Worm (Caenorhabditis elegans): ENCODE results near the gene F47H4.2.

F47H4.2 gene

DNA sequence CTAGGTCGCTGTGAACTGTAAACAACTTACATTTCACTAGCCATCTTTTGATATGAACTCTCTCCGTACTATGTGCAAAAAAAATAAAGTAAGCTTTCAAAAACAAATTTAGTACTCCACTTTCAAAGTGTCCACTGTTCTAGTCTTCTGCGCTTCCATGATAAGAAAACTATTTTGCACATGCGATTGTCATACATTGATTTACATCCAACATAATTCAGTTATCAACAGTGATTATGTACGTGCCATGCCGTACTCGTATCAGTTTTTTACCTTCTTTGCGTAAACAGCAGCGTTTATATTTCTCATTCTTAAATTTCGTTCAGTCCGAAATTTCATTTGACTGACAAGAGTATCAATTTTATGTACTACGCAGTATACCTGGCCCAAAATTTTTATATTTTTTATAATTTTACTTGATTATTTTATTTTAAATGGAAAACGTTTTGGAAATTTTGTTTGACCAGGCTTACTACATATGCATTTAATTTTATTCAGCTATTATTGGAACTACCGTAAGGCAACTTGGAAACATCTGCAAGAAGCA lies at the start of gene F47H4.2, which contains the start of gene fbxa-134:
Gene F47H4.2 (plus strand): TSS at position 497 of the 547 bp plus-strand sequence.
Gene fbxa-134 (minus strand): TSS at position 44 of the 547 bp plus-strand sequence.
- TF ChIP-seq F57C9.4 (tag; optimal IDR thresholded peaks at IDR 0.05) (no peak), lin-26 (GFP tag; IDR thresholded peaks at IDR 0.05) (no peak), snpc-4 (GFP tag; optimal IDR thresholded peaks at IDR 0.05) (no peak), snpc-4 (tag; optimal IDR thresholded peaks at IDR 0.05) (peak in 1 of 4 experiments; percentile 53), K12H6.12 (tag; optimal IDR thresholded peaks at IDR 0.05) (no peak), F55B11.4 (tag; optimal IDR thresholded peaks at IDR 0.05; ENCODE audit: borderline replicate concordance, insufficient read depth) (no peak), dpl-1 (GFP tag; optimal IDR thresholded peaks at IDR 0.05) (no peak), ceh-79 (tag; optimal IDR thresholded peaks at IDR 0.05) (no peak), nhr-80 (tag; optimal IDR thresholded peaks at IDR 0.05) (peak; percentile 69), T07F8.4 (tag; optimal IDR thresholded peaks at IDR 0.05) (no peak), pbrm-1 (GFP tag; IDR thresholded peaks at IDR 0.05) (no peak), nfya-2 (GFP tag; IDR thresholded peaks at IDR 0.05) (no peak), attf-3 (GFP tag; conservative IDR thresholded peaks at IDR 0.05) (no peak), rec-8 (tag; optimal IDR thresholded peaks at IDR 0.05) (no peak), repo-1 (tag; optimal IDR thresholded peaks at IDR 0.05) (no peak), attf-5 (GFP tag; optimal IDR thresholded peaks at IDR 0.05) (peak; percentile 11), Y67H2A.10 (GFP tag; conservative IDR thresholded peaks at IDR 0.05) (no peak), tbx-9 (tag; optimal IDR thresholded peaks at IDR 0.05; ENCODE audit: borderline replicate concordance) (no peak), tbp1 (GFP tag; optimal IDR thresholded peaks at IDR 0.05) (no peak), hrde-1 (tag; optimal IDR thresholded peaks at IDR 0.05; ENCODE audit: borderline replicate concordance) (no peak), lin-54 (GFP tag; optimal IDR thresholded peaks at IDR 0.05) (no peak)

DNA sequence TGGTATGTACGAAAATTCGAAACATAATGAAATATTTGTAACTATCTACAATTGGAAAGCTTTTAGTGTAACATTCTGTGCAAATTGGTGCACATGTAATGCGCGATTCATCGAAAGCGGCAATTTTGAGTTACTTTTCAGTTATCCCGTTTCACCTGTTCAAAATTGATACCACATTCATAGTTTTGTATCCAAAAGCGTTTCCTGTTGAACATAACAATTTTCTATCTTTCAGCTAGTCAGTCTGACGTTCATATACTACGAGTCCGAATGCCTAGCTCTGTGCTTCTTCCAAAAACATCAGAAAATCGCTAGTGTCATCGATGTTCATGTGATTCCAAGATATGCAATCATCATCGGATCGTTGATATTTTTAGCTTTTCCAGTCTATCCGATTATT lies 49.7 kb upstream of the F47H4.2 start:
- TF ChIP-seq C17E4.6 (GFP tag; IDR thresholded peaks at IDR 0.05) (no peak), K11D2.4 (GFP tag; IDR thresholded peaks at IDR 0.05) (no peak), ceh-100 (GFP tag; IDR thresholded peaks at IDR 0.05) (no peak), ceh-79 (tag; optimal IDR thresholded peaks at IDR 0.05) (no peak), hlh-12 (tag; optimal IDR thresholded peaks at IDR 0.05) (no peak), nhr-80 (tag; optimal IDR thresholded peaks at IDR 0.05) (no peak), attf-3 (GFP tag; conservative IDR thresholded peaks at IDR 0.05) (no peak), Y56A3A.18 (GFP tag; IDR thresholded peaks at IDR 0.05) (no peak)

DNA sequence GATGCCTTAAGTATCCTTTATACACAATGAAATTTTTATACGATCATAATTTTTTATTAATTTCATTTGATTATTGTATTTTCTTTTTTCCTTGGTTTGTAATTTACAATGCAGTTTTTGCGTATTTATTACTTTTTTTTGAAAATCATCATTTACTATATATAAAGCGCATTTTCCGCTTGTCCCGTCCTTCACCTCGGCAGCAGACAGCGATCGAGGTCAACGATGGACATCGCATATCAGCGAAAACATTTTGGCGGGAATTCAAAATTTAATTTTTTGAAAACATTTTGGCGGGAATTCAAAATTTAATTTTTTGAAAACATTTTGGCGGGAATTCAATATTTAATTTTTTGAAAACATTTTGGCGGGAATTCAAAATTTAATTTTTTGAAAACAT lies 45.2 kb upstream of the F47H4.2 start:
- no peak for TF ChIP-seq mxl-1 (tag; optimal IDR thresholded peaks at IDR 0.05)
- no peak for TF ChIP-seq lin-35 (GFP tag; optimal IDR thresholded peaks at IDR 0.05)
- no peak for TF ChIP-seq F49E8.2 (tag; optimal IDR thresholded peaks at IDR 0.05; ENCODE audit: insufficient read depth)
- TF ChIP-seq C17E4.6 (GFP tag; IDR thresholded peaks at IDR 0.05), result no peak
- no peak for TF ChIP-seq F37B4.10 (GFP tag; IDR thresholded peaks at IDR 0.05)
- TF ChIP-seq snpc-4 (GFP tag; optimal IDR thresholded peaks at IDR 0.05), result no peak
- TF ChIP-seq snpc-4 (tag; optimal IDR thresholded peaks at IDR 0.05), result peak in 2 of 4 experiments; percentile 52 to 62
- TF ChIP-seq F23B12.7 (tag; optimal IDR thresholded peaks at IDR 0.05; ENCODE audit: insufficient read depth), result no peak
- no peak for TF ChIP-seq ztf-22 (GFP tag; optimal IDR thresholded peaks at IDR 0.05)

- TF ChIP-seq cebp-1 (GFP tag; IDR thresholded peaks at IDR 0.05), result no peak
- TF ChIP-seq cebp-1 (tag; optimal IDR thresholded peaks at IDR 0.05), result no peak
- no peak for TF ChIP-seq hsf-1 (GFP tag; IDR thresholded peaks at IDR 0.05)
- TF ChIP-seq ztf-6 (GFP tag; IDR thresholded peaks at IDR 0.05), result no peak
- TF ChIP-seq attf-6 (GFP tag; IDR thresholded peaks at IDR 0.05), result no peak
- no peak for TF ChIP-seq mes-4 (tag; optimal IDR thresholded peaks at IDR 0.05)
- TF ChIP-seq B0261.1 (tag; optimal IDR thresholded peaks at IDR 0.05), result no peak
- no peak for TF ChIP-seq nhr-90 (tag; optimal IDR thresholded peaks at IDR 0.05)
- TF ChIP-seq rcor-1 (GFP tag; IDR thresholded peaks at IDR 0.05), result no peak
- TF ChIP-seq ZK185.1 (tag; optimal IDR thresholded peaks at IDR 0.05; ENCODE audit: poor library complexity, severe bottlenecking), result no peak
- TF ChIP-seq egl-44 (GFP tag; IDR thresholded peaks at IDR 0.05), result no peak
- no peak for TF ChIP-seq C17E4.6 (GFP tag; IDR thresholded peaks at IDR 0.05)
- TF ChIP-seq F57C9.4 (tag; optimal IDR thresholded peaks at IDR 0.05), result no peak
- no peak for TF ChIP-seq ceh-91 (GFP tag; IDR thresholded peaks at IDR 0.05)
- TF ChIP-seq tlf-1 (GFP tag; optimal IDR thresholded peaks at IDR 0.05), result no peak
Measured at ce11 chrV:17312386-17312785, 40.7 kb upstream of the F47H4.2 start, which contains the start of gene Y61B8B.3. TSS of gene Y61B8B.3 (minus strand) at chrV:17312486.
